Fruit fly (Drosophila melanogaster) whole organism, embryonic: ENCODE measurements around the gene CG6654.

ENCODE experiments used
- Asciz ChIP-seq: fragments of 200-800 bp; sonication (Bioruptor generic); optimal IDR thresholded peaks from 2 replicates; lab custom pipeline; 2017; ENCODE audit warnings: missing biosample characterization, mild to moderate bottlenecking, missing genetic modification characterization, missing genetic modification reagents
- CG11504 ChIP-seq: fragments of 200-800 bp; sonication (Bioruptor generic); optimal IDR thresholded peaks from 3 replicates; lab custom pipeline; 2019; ENCODE audit warnings: missing biosample characterization, mild to moderate bottlenecking, missing genetic modification characterization, moderate library complexity
- CG12155 ChIP-seq: fragments of 200-800 bp; sonication (Bioruptor generic); optimal IDR thresholded peaks from 3 replicates; lab custom pipeline; 2016; ENCODE audit warnings: missing biosample characterization, missing genetic modification characterization
- CG1233 ChIP-seq: fragments of 200-800 bp; sonication (Bioruptor generic); optimal IDR thresholded peaks from 4 replicates; lab custom pipeline; 2018; ENCODE audit warnings: missing biosample characterization, mild to moderate bottlenecking, missing genetic modification characterization
- CG12659 ChIP-seq: fragments of 200-800 bp; sonication (Bioruptor generic); optimal IDR thresholded peaks from 3 replicates; lab custom pipeline; 2017; ENCODE audit warnings: mild to moderate bottlenecking, missing biosample characterization, missing genetic modification reagents, missing genetic modification characterization
- CG12744 ChIP-seq: fragments of 200-800 bp; sonication (Bioruptor generic); optimal IDR thresholded peaks from 2 replicates; lab custom pipeline; 2016; ENCODE audit warnings: missing biosample characterization, missing genetic modification characterization
- CG13624 ChIP-seq: fragments of 200-800 bp; sonication (Bioruptor generic); optimal IDR thresholded peaks from 2 replicates; lab custom pipeline; 2016; ENCODE audit warnings: missing biosample characterization, missing genetic modification characterization
- CG13775 ChIP-seq: fragments of 200-800 bp; sonication (Bioruptor generic); optimal IDR thresholded peaks from 3 replicates; lab custom pipeline; 2017; ENCODE audit warnings: missing biosample characterization, mild to moderate bottlenecking, missing genetic modification characterization
- CG15514 ChIP-seq: fragments of 200-800 bp; sonication (Bioruptor generic); optimal IDR thresholded peaks from 3 replicates; lab custom pipeline; 2017; ENCODE audit warnings: missing biosample characterization, missing genetic modification characterization, mild to moderate bottlenecking, moderate library complexity, missing genetic modification reagents
- CG15696 ChIP-seq: fragments of 200-800 bp; sonication (Bioruptor generic); optimal IDR thresholded peaks from 2 replicates; lab custom pipeline; 2019; ENCODE audit warnings: missing biosample characterization, mild to moderate bottlenecking, missing genetic modification characterization, moderate library complexity
- CG16779 ChIP-seq: fragments of 200-800 bp; sonication (Bioruptor generic); IDR thresholded peaks from 2 replicates; pipeline ENCODE4 v1.3.6; 2022; ENCODE audit warnings: missing biosample characterization, missing genetic modification characterization
- CG17612 ChIP-seq: fragments of 200-800 bp; sonication (Bioruptor generic); IDR thresholded peaks from 2 replicates; pipeline ENCODE4 v1.3.6; 2022; ENCODE audit warnings: missing biosample characterization, missing genetic modification characterization
- CG18764 ChIP-seq: fragments of 200-800 bp; sonication (Bioruptor generic); optimal IDR thresholded peaks from 3 replicates; lab custom pipeline; 2016; ENCODE audit warnings: missing biosample characterization, missing genetic modification characterization
- CG2129 ChIP-seq: fragments of 200-800 bp; sonication (Bioruptor generic); IDR thresholded peaks from 2 replicates; pipeline ENCODE4 v1.3.6; 2022; ENCODE audit warnings: missing biosample characterization, missing genetic modification characterization; ENCODE audit not compliant: partially characterized antibody
- CG3407 ChIP-seq: fragments of 200-800 bp; sonication (Bioruptor generic); optimal IDR thresholded peaks from 2 replicates; lab custom pipeline; 2018; ENCODE audit warnings: missing biosample characterization, mild to moderate bottlenecking, missing genetic modification characterization
- CG6272 ChIP-seq: fragments of 200-800 bp; sonication (Bioruptor generic); IDR thresholded peaks from 2 replicates; pipeline ENCODE4 v1.3.6; 2022; ENCODE audit warnings: missing biosample characterization, missing genetic modification characterization
- CG6683 ChIP-seq: fragments of 200-800 bp; sonication (Bioruptor generic); optimal IDR thresholded peaks from 2 replicates; lab custom pipeline; 2017; ENCODE audit warnings: missing biosample characterization, mild to moderate bottlenecking, missing genetic modification characterization, missing genetic modification reagents
- CG6813 ChIP-seq: fragments of 200-800 bp; sonication (Bioruptor generic); optimal IDR thresholded peaks from 2 replicates; lab custom pipeline; 2017; ENCODE audit warnings: missing biosample characterization, missing genetic modification characterization, mild to moderate bottlenecking, moderate library complexity, missing genetic modification reagents
- CG7987 ChIP-seq: fragments of 200-800 bp; sonication (Bioruptor generic); optimal IDR thresholded peaks from 2 replicates; lab custom pipeline; 2018; ENCODE audit warnings: missing biosample characterization, mild to moderate bottlenecking, missing genetic modification characterization, moderate library complexity
- CG8089 ChIP-seq: fragments of 200-800 bp; sonication (Bioruptor generic); optimal IDR thresholded peaks from 3 replicates; lab custom pipeline; 2016; ENCODE audit warnings: missing biosample characterization, missing genetic modification characterization
- Chrac-16 ChIP-seq: fragments of 200-800 bp; sonication (Bioruptor generic); optimal IDR thresholded peaks from 3 replicates; lab custom pipeline; 2016; ENCODE audit warnings: missing biosample characterization, missing genetic modification characterization
- Dad ChIP-seq: fragments of 200-800 bp; sonication (Bioruptor generic); optimal IDR thresholded peaks from 3 replicates; lab custom pipeline; 2016; ENCODE audit warnings: missing biosample characterization, missing genetic modification characterization
- Eip74EF ChIP-seq, 2 experiments: fragments of 200-800 bp in 1 of 2; fragments of >200 bp in 1 of 2; sonication (Bioruptor generic) in 1 of 2; optimal IDR thresholded peaks; 2 replicates each; lab custom pipeline; 2017 to 2019; ENCODE audit warnings: missing biosample characterization in 2 of 2, missing genetic modification characterization in 2 of 2, mild to moderate bottlenecking in 1 of 2, moderate library complexity in 1 of 2
- Ets97D ChIP-seq: fragments of 200-800 bp; sonication (Bioruptor generic); optimal IDR thresholded peaks from 3 replicates; lab custom pipeline; 2016; ENCODE audit warnings: missing biosample characterization, missing genetic modification characterization
- H2.0 ChIP-seq: fragments of 200-800 bp; sonication (Bioruptor generic); IDR thresholded peaks from 2 replicates; pipeline ENCODE4 v1.3.6; 2022; ENCODE audit warnings: missing biosample characterization, missing genetic modification characterization
- HLH3B ChIP-seq: fragments of 200-800 bp; sonication (Bioruptor generic); IDR thresholded peaks from 2 replicates; pipeline ENCODE4 v1.3.6; 2022; ENCODE audit warnings: missing biosample characterization, missing genetic modification characterization
- HLH54F ChIP-seq: fragments of 200-800 bp; sonication (Bioruptor generic); optimal IDR thresholded peaks from 3 replicates; lab custom pipeline; 2016; ENCODE audit warnings: missing biosample characterization, missing genetic modification characterization
- HmgD ChIP-seq: fragments of 200-800 bp; sonication (Bioruptor generic); optimal IDR thresholded peaks from 3 replicates; lab custom pipeline; 2016; ENCODE audit warnings: missing biosample characterization, missing genetic modification characterization
- Hmx ChIP-seq: fragments of 200-800 bp; sonication (Bioruptor generic); optimal IDR thresholded peaks from 2 replicates; lab custom pipeline; 2016; ENCODE audit warnings: missing biosample characterization, missing genetic modification characterization
- Hr39 ChIP-seq: fragments of >200 bp; optimal IDR thresholded peaks from 2 replicates; lab custom pipeline; 2017
- Hr78 ChIP-seq, 2 experiments: fragments of 200-800 bp in 1 of 2; fragments of >200 bp in 1 of 2; sonication (Bioruptor generic) in 1 of 2; optimal IDR thresholded peaks; 2 replicates each; lab custom pipeline; 2017 to 2019; ENCODE audit warnings: missing biosample characterization in 2 of 2, missing genetic modification characterization in 2 of 2, mild to moderate bottlenecking in 1 of 2, moderate library complexity in 1 of 2
- Med ChIP-seq: fragments of 200-800 bp; sonication (Bioruptor generic); peaks from one replicate; lab custom pipeline; 2016; ENCODE audit warnings: missing biosample characterization, missing genetic modification characterization, mild to moderate bottlenecking, inconsistent platforms, moderate library complexity
- Meics ChIP-seq: fragments of 200-800 bp; sonication (Bioruptor generic); optimal IDR thresholded peaks from 2 replicates; lab custom pipeline; 2017; ENCODE audit warnings: missing biosample characterization, mild to moderate bottlenecking, missing genetic modification characterization
- Poxn ChIP-seq: fragments of 200-800 bp; sonication (Bioruptor generic); IDR thresholded peaks from 2 replicates; pipeline ENCODE4 v1.3.6; 2022; ENCODE audit warnings: missing biosample characterization, missing genetic modification characterization
- Six4 ChIP-seq: fragments of 200-800 bp; sonication (Bioruptor generic); optimal IDR thresholded peaks from 2 replicates; lab custom pipeline; 2016; ENCODE audit warnings: missing biosample characterization, missing genetic modification characterization
- Sox102F ChIP-seq: fragments of 200-800 bp; sonication (Bioruptor generic); optimal IDR thresholded peaks from 2 replicates; lab custom pipeline; 2018; ENCODE audit warnings: missing biosample characterization, mild to moderate bottlenecking, missing genetic modification characterization, moderate library complexity
- Stat92E ChIP-seq, 3 experiments: fragments of >200 bp in 2 of 3; fragments of 200-800 bp in 1 of 3; sonication (Bioruptor generic) in 1 of 3; optimal IDR thresholded peaks; 2 replicates each; lab custom pipeline; 2017 to 2019; ENCODE audit warnings: missing biosample characterization in 3 of 3, missing genetic modification characterization in 3 of 3, mild to moderate bottlenecking in 1 of 3, moderate library complexity in 1 of 3
- Usf ChIP-seq: fragments of 200-800 bp; sonication (Bioruptor generic); optimal IDR thresholded peaks from 2 replicates; lab custom pipeline; 2017; ENCODE audit warnings: missing genotype, missing biosample characterization, missing genetic modification characterization
- Vsx1 ChIP-seq: fragments of 200-800 bp; sonication (Bioruptor generic); optimal IDR thresholded peaks from 2 replicates; lab custom pipeline; 2017; ENCODE audit warnings: missing biosample characterization, mild to moderate bottlenecking, missing genetic modification characterization, missing genetic modification reagents
- az2 ChIP-seq: fragments of 200-800 bp; sonication (Bioruptor generic); optimal IDR thresholded peaks from 3 replicates; lab custom pipeline; 2016; ENCODE audit warnings: missing biosample characterization, missing genetic modification characterization
- cas ChIP-seq: fragments of 200-800 bp; sonication (Bioruptor generic); IDR thresholded peaks from 2 replicates; pipeline ENCODE4 v1.3.6; 2022; ENCODE audit warnings: missing biosample characterization, missing genetic modification characterization
- gro ChIP-seq: fragments of 200-800 bp; sonication (Bioruptor generic); optimal IDR thresholded peaks from 2 replicates; lab custom pipeline; 2016; ENCODE audit warnings: missing biosample characterization, missing genetic modification characterization
- mam ChIP-seq: fragments of 200-800 bp; sonication (Bioruptor generic); optimal IDR thresholded peaks from 3 replicates; lab custom pipeline; 2016; ENCODE audit warnings: missing biosample characterization, missing genetic modification characterization
- mirr ChIP-seq: fragments of 200-800 bp; sonication (Bioruptor generic); optimal IDR thresholded peaks from 3 replicates; lab custom pipeline; 2018; ENCODE audit warnings: missing biosample characterization, mild to moderate bottlenecking, missing genetic modification characterization
- nerfin-1 ChIP-seq: fragments of 200-800 bp; sonication (Bioruptor generic); optimal IDR thresholded peaks from 3 replicates; lab custom pipeline; 2019; ENCODE audit warnings: missing biosample characterization, mild to moderate bottlenecking, missing genetic modification characterization, moderate library complexity
- phol ChIP-seq: fragments of 200-800 bp; sonication (Bioruptor generic); optimal IDR thresholded peaks from 3 replicates; lab custom pipeline; 2018; ENCODE audit warnings: missing biosample characterization, mild to moderate bottlenecking, missing genetic modification characterization, moderate library complexity
- row ChIP-seq: fragments of 200-800 bp; sonication (Bioruptor generic); IDR thresholded peaks from 3 replicates; pipeline ENCODE4 v1.3.6; 2022; ENCODE audit warnings: missing biosample characterization, missing genetic modification characterization
- sisA ChIP-seq: fragments of 200-800 bp; sonication (Bioruptor generic); IDR thresholded peaks from 2 replicates; pipeline ENCODE4 v1.3.6; 2022; ENCODE audit warnings: missing biosample characterization, missing genetic modification characterization
- tap ChIP-seq: fragments of 200-800 bp; optimal IDR thresholded peaks from 3 replicates; lab custom pipeline; 2019; ENCODE audit warnings: missing biosample characterization, mild to moderate bottlenecking, missing genetic modification characterization, moderate library complexity
- zen ChIP-seq: fragments of 200-800 bp; sonication (Bioruptor generic); optimal IDR thresholded peaks from 3 replicates; lab custom pipeline; 2018; ENCODE audit warnings: missing biosample characterization, mild to moderate bottlenecking, missing genetic modification characterization, moderate library complexity
- zen2 ChIP-seq: fragments of 200-800 bp; sonication (Bioruptor generic); IDR thresholded peaks from 3 replicates; pipeline ENCODE4 v1.3.6; 2022; ENCODE audit warnings: missing biosample characterization, missing genetic modification characterization; ENCODE audit not compliant: partially characterized antibody

The CG6654 gene

dm6 chr3R:15250454-15250853 is 37.0 kb upstream of the CG6654 start (continued):
- TF ChIP-seq gro = no peak
- TF ChIP-seq Asciz (GFP tag; lab: Kevin White, UChicago) = no peak
- peak; percentile 59 for TF ChIP-seq CG6683
- TF ChIP-seq CG6272 (GFP tag; lab: Robert Waterston, UW) = peak; percentile 53
- no peak for TF ChIP-seq CG3407 (GFP tag; lab: Kevin White, UChicago)
- no peak for TF ChIP-seq Meics (GFP tag; lab: Kevin White, UChicago)
- peak; percentile 66 for TF ChIP-seq CG13775 (GFP tag; lab: Kevin White, UChicago)
- TF ChIP-seq Hr39 (lab: Kevin White, UChicago) = no peak
- no peak for TF ChIP-seq CG11504 (tag; lab: Kevin White, UChicago)
- peak; percentile 0 for TF ChIP-seq mam
- peak; percentile 43; the same call in 1 of the 2 replicates for TF ChIP-seq Poxn (GFP tag; lab: Robert Waterston, UW)
- TF ChIP-seq CG8089 (GFP tag; lab: Kevin White, UChicago) = no peak
- no peak for TF ChIP-seq cas (GFP tag; lab: Robert Waterston, UW)
- no peak for TF ChIP-seq Eip74EF (GFP tag; optimal IDR thresholded peaks at IDR 0.05; lab: Kevin White, UChicago)
- peak; percentile 32 for TF ChIP-seq HLH54F (GFP tag; lab: Kevin White, UChicago)
- TF ChIP-seq Hmx (GFP tag; lab: Kevin White, UChicago) = no peak
- no peak for TF ChIP-seq CG1233 (GFP tag; lab: Kevin White, UChicago)
- TF ChIP-seq Stat92E (GFP tag; optimal IDR thresholded peaks at IDR 0.05; lab: Kevin White, UChicago) = no peak
- no peak for TF ChIP-seq HmgD
- TF ChIP-seq Vsx1 (GFP tag; lab: Kevin White, UChicago) = no peak
- no peak for TF ChIP-seq Six4
- TF ChIP-seq CG7987 (GFP tag; lab: Kevin White, UChicago) = no peak
- peak; percentile 52; the same call in 1 of the 2 replicates for TF ChIP-seq CG17612 (GFP tag; lab: Robert Waterston, UW)
- TF ChIP-seq Ets97D (GFP tag; lab: Kevin White, UChicago) = no peak
- TF ChIP-seq CG18764 (GFP tag; lab: Kevin White, UChicago) = no peak
- peak; percentile 43 for TF ChIP-seq CG15514 (GFP tag; lab: Kevin White, UChicago)
- TF ChIP-seq CG15696 = no peak
- TF ChIP-seq Sox102F (GFP tag; lab: Kevin White, UChicago) = no peak
- TF ChIP-seq sisA = peak; percentile 63
- TF ChIP-seq Med = peak; percentile 77
- TF ChIP-seq Usf (GFP tag; lab: Kevin White, UChicago) = no peak
- TF ChIP-seq CG6813 (GFP tag; lab: Kevin White, UChicago) = peak; percentile 66
- TF ChIP-seq az2 = peak; percentile 34
- peak; percentile 35 for TF ChIP-seq Chrac-16 (GFP tag; lab: Kevin White, UChicago)
- TF ChIP-seq zen (tag; lab: Kevin White, UChicago) = no peak
- TF ChIP-seq CG16779 (GFP tag; lab: Robert Waterston, UW) = no peak
- TF ChIP-seq row (GFP tag; lab: Robert Waterston, UW) = peak; percentile 90
- no peak for TF ChIP-seq mirr (GFP tag; lab: Kevin White, UChicago)
- TF ChIP-seq zen2 (GFP tag; lab: Robert Waterston, UW) = no peak
- no peak for TF ChIP-seq Dad
- no peak for TF ChIP-seq tap (tag; lab: Kevin White, UChicago)
- peak; percentile 40 for TF ChIP-seq CG12155 (GFP tag; lab: Kevin White, UChicago)
- no peak for TF ChIP-seq CG12744
- no peak for TF ChIP-seq CG13624
- no peak for TF ChIP-seq CG2129 (GFP tag; lab: Robert Waterston, UW)
- TF ChIP-seq H2.0 (GFP tag; lab: Robert Waterston, UW) = peak; percentile 58
- no peak for TF ChIP-seq Hr78 (GFP tag; optimal IDR thresholded peaks at IDR 0.05; lab: Kevin White, UChicago)
- no peak for TF ChIP-seq nerfin-1
- peak; percentile 68 for TF ChIP-seq HLH3B (GFP tag; lab: Robert Waterston, UW)
- TF ChIP-seq phol (tag; lab: Kevin White, UChicago) = peak; percentile 31
- TF ChIP-seq CG12659 (GFP tag; lab: Kevin White, UChicago) = peak; percentile 66
